Fruit fly (Drosophila melanogaster): ENCODE measurements around the gene CG5026.

CG5026 gene

dm6 chr3L:8920710-8921109, 47.6 kb upstream of the CG5026 start (continued):
- peak; percentile 15 for TF ChIP-seq CG4617 (GFP tag; optimal IDR thresholded peaks at IDR 0.05; ENCODE audit: borderline replicate concordance)
- TF ChIP-seq H15 (GFP tag; IDR thresholded peaks at IDR 0.05): peak; percentile 62; the same call in 1 of the 3 replicates
- TF ChIP-seq ttk (GFP tag; IDR thresholded peaks at IDR 0.05): peak; percentile 74
- no peak for TF ChIP-seq CG8765 (GFP tag; IDR thresholded peaks at IDR 0.05)
- TF ChIP-seq NFAT (GFP tag; IDR thresholded peaks at IDR 0.05): peak; percentile 37; the same call in 1 of the 2 replicates
- no peak for TF ChIP-seq CG10431 (GFP tag; optimal IDR thresholded peaks at IDR 0.05)
- TF ChIP-seq GATAe (GFP tag; conservative IDR thresholded peaks at IDR 0.05): no peak; the same call in 1 of the 2 replicates
- TF ChIP-seq Oaz (GFP tag; IDR thresholded peaks at IDR 0.05): no peak
- peak; percentile 59 for TF ChIP-seq Atf6 (GFP tag; IDR thresholded peaks at IDR 0.05)
- TF ChIP-seq CG3163 (GFP tag; optimal IDR thresholded peaks at IDR 0.05): no peak
- TF ChIP-seq CG16779 (GFP tag; IDR thresholded peaks at IDR 0.05): no peak
- peak; percentile 72 for TF ChIP-seq CG13424 (tag; optimal IDR thresholded peaks at IDR 0.05)
- peak; percentile 6 for TF ChIP-seq CG33213 (GFP tag; optimal IDR thresholded peaks at IDR 0.05)
- TF ChIP-seq CG10959 (GFP tag; IDR thresholded peaks at IDR 0.05): no peak
- TF ChIP-seq cg (GFP tag; optimal IDR thresholded peaks at IDR 0.05): no peak
- TF ChIP-seq Dip3 (GFP tag; optimal IDR thresholded peaks at IDR 0.05): peak; percentile 64
- TF ChIP-seq CG7987 (GFP tag; optimal IDR thresholded peaks at IDR 0.05): no peak
- TF ChIP-seq CG32772 (GFP tag; IDR thresholded peaks at IDR 0.05): peak; percentile 57
- peak; percentile 18 for TF ChIP-seq Deaf1 (tag; optimal IDR thresholded peaks at IDR 0.05)
- TF ChIP-seq so (GFP tag; IDR thresholded peaks at IDR 0.05): peak; percentile 75; the same call in 1 of the 3 replicates
- TF ChIP-seq CG2889 (GFP tag; IDR thresholded peaks at IDR 0.05): no peak; the same call in 2 of the 3 replicates
- no peak for TF ChIP-seq schlank (tag; optimal IDR thresholded peaks at IDR 0.05)
- peak; percentile 63; the same call in 1 of the 2 replicates for TF ChIP-seq ranshi (GFP tag; IDR thresholded peaks at IDR 0.05)
- TF ChIP-seq CG31441 (GFP tag; IDR thresholded peaks at IDR 0.05): peak; percentile 78
- no peak; the same call in 2 of the 3 replicates for TF ChIP-seq CG11093 (GFP tag; IDR thresholded peaks at IDR 0.05)
- TF ChIP-seq Doc3 (GFP tag; IDR thresholded peaks at IDR 0.05; ENCODE audit: partially characterized antibody): no peak
- TF ChIP-seq exex (tag; optimal IDR thresholded peaks at IDR 0.05): peak; percentile 10
- peak; percentile 23 for TF ChIP-seq NK7.1 (GFP tag; optimal IDR thresholded peaks at IDR 0.05)
- no peak for TF ChIP-seq Atf-2 (GFP tag; optimal IDR thresholded peaks at IDR 0.05)
- TF ChIP-seq vvl (GFP tag; IDR thresholded peaks at IDR 0.05): peak; percentile 77
- no peak for TF ChIP-seq CG34376 (GFP tag; optimal IDR thresholded peaks at IDR 0.05)
- TF ChIP-seq CG8944 (GFP tag; optimal IDR thresholded peaks at IDR 0.05): no peak
- peak; percentile 52 for TF ChIP-seq az2 (GFP tag; optimal IDR thresholded peaks at IDR 0.05)
- TF ChIP-seq psq (GFP tag; optimal IDR thresholded peaks at IDR 0.05): no peak
- peak; percentile 64 for TF ChIP-seq al (GFP tag; IDR thresholded peaks at IDR 0.05)
- peak; percentile 54; the same call in 1 of the 2 replicates for TF ChIP-seq klu (GFP tag; IDR thresholded peaks at IDR 0.05)
- TF ChIP-seq cwo (GFP tag; optimal IDR thresholded peaks at IDR 0.05): peak; percentile 63
- no peak for TF ChIP-seq CG15073 (GFP tag; optimal IDR thresholded peaks at IDR 0.05)
- TF ChIP-seq zen2 (GFP tag; IDR thresholded peaks at IDR 0.05; ENCODE audit: partially characterized antibody): no peak
- peak; percentile 49 for TF ChIP-seq Hmr (GFP tag; optimal IDR thresholded peaks at IDR 0.05)
- TF ChIP-seq ci (GFP tag; IDR thresholded peaks at IDR 0.05): peak; percentile 86
- no peak; the same call in 1 of the 2 replicates for TF ChIP-seq CG32532 (GFP tag; IDR thresholded peaks at IDR 0.05)
- no peak for TF ChIP-seq crp (GFP tag; optimal IDR thresholded peaks at IDR 0.05)
- no peak for TF ChIP-seq br (optimal IDR thresholded peaks at IDR 0.05)
- no peak for TF ChIP-seq CG30431 (GFP tag; optimal IDR thresholded peaks at IDR 0.05)
- TF ChIP-seq Nf-YA (GFP tag; IDR thresholded peaks at IDR 0.05): no peak
- peak; percentile 21 for TF ChIP-seq CG12942 (GFP tag; optimal IDR thresholded peaks at IDR 0.05)
- TF ChIP-seq Bdp1 (GFP tag; optimal IDR thresholded peaks at IDR 0.05): peak; percentile 30
- TF ChIP-seq Ptx1 (GFP tag; IDR thresholded peaks at IDR 0.05): peak; percentile 76
- peak; percentile 41 for TF ChIP-seq CG7928 (GFP tag; optimal IDR thresholded peaks at IDR 0.05)
- TF ChIP-seq CG13287 (GFP tag; IDR thresholded peaks at IDR 0.05; ENCODE audit: partially characterized antibody): no peak
- TF ChIP-seq Adf1 (GFP tag; IDR thresholded peaks at IDR 0.05): no peak
